Worm (Caenorhabditis elegans) whole organism, young adult: ENCODE results near the gene Y69A2AR.31.

Experiments
- B0261.1 ChIP-seq: sonication (generic microtip); optimal IDR thresholded peaks from 2 replicates; lab custom pipeline; 2016; ENCODE audit warnings: mild to moderate bottlenecking, missing genetic modification characterization, moderate library complexity, missing compliant biosample characterization
- D2030.7 ChIP-seq: fragments of 200-800 bp; sonication (Bioruptor generic); IDR thresholded peaks from 2 replicates; pipeline ENCODE4 v1.3.6; 2022; ENCODE audit warnings: missing genetic modification reagents, missing genetic modification characterization, missing compliant biosample characterization
- F22D6.2 ChIP-seq: sonication (generic microtip); optimal IDR thresholded peaks from 2 replicates; lab custom pipeline; 2016; ENCODE audit warnings: mild to moderate bottlenecking, missing genetic modification characterization, missing compliant biosample characterization
- F23B12.7 ChIP-seq: sonication (generic microtip); optimal IDR thresholded peaks from 2 replicates; lab custom pipeline; 2017; ENCODE audit warnings: missing genetic modification characterization, mild to moderate bottlenecking, missing compliant biosample characterization, antibody characterized with exemption, moderate library complexity; ENCODE audit not compliant: insufficient read depth
- F49E8.2 ChIP-seq: sonication (generic microtip); optimal IDR thresholded peaks from 3 replicates; lab custom pipeline; 2017; ENCODE audit warnings: missing genetic modification characterization, mild to moderate bottlenecking, missing compliant biosample characterization, antibody characterized with exemption, moderate library complexity; ENCODE audit not compliant: insufficient read depth
- F52B5.7 ChIP-seq: sonication (generic microtip); optimal IDR thresholded peaks from 2 replicates; lab custom pipeline; 2016; ENCODE audit warnings: mild to moderate bottlenecking, missing genetic modification characterization, missing compliant biosample characterization
- F55B11.4 ChIP-seq: sonication (generic microtip); optimal IDR thresholded peaks from 2 replicates; lab custom pipeline; 2016; ENCODE audit warnings: missing compliant biosample characterization, missing genetic modification characterization, borderline replicate concordance; ENCODE audit not compliant: insufficient read depth
- F57A8.1 ChIP-seq: fragments of 200-800 bp; sonication (Bioruptor generic); optimal IDR thresholded peaks from 2 replicates; lab custom pipeline; 2018; ENCODE audit warnings: mild to moderate bottlenecking, missing genetic modification characterization, moderate library complexity, missing compliant biosample characterization
- Y67H2A.10 ChIP-seq: fragments of 200-800 bp; sonication (Bioruptor generic); conservative IDR thresholded peaks from 2 replicates; pipeline ENCODE4 v1.3.6; 2022; ENCODE audit warnings: missing genetic modification reagents, missing genetic modification characterization, missing compliant biosample characterization
- Y79H2A.3 ChIP-seq: fragments of 200-800 bp; sonication (Bioruptor generic); conservative IDR thresholded peaks from 2 replicates; pipeline ENCODE4 v1.3.6; 2022; ENCODE audit warnings: missing genetic modification reagents, missing genetic modification characterization, missing compliant biosample characterization
- ama-1 ChIP-seq, 3 experiments: fragments of 150-350 bp in 1 of 3; sonication (generic microtip) in 2 of 3; optimal IDR thresholded peaks; 2 replicates each; lab custom pipeline; 2014 to 2018; ENCODE audit warnings: missing biosample characterization in 2 of 3, missing genetic modification characterization in 2 of 3, missing genetic modification reagents in 2 of 3
- attf-3 ChIP-seq: fragments of 200-800 bp; sonication (Bioruptor generic); conservative IDR thresholded peaks from 2 replicates; pipeline ENCODE4 v1.3.6; 2022; ENCODE audit warnings: missing genetic modification reagents, missing genetic modification characterization, missing compliant biosample characterization
- attf-5 ChIP-seq: fragments of 200-800 bp; sonication (Bioruptor generic); optimal IDR thresholded peaks from 2 replicates; lab custom pipeline; 2018; ENCODE audit warnings: mild to moderate bottlenecking, missing genetic modification characterization, missing compliant biosample characterization
- attf-6 ChIP-seq: fragments of 200-800 bp; sonication (Bioruptor generic); IDR thresholded peaks from 2 replicates; pipeline ENCODE4 v1.3.6; 2022; ENCODE audit warnings: missing genetic modification reagents, missing genetic modification characterization, missing compliant biosample characterization
- bed-2 ChIP-seq: fragments of 200-800 bp; sonication (Bioruptor generic); IDR thresholded peaks from 2 replicates; pipeline ENCODE4 v1.3.6; 2022; ENCODE audit warnings: missing genetic modification reagents, missing genetic modification characterization, missing compliant biosample characterization
- ceh-100 ChIP-seq: fragments of 200-800 bp; sonication (Bioruptor generic); IDR thresholded peaks from 2 replicates; pipeline ENCODE4 v1.3.6; 2022; ENCODE audit warnings: missing genetic modification reagents, missing genetic modification characterization, missing compliant biosample characterization
- ceh-40 ChIP-seq: fragments of 200-800 bp; sonication (Bioruptor generic); IDR thresholded peaks from 2 replicates; pipeline ENCODE4 v1.3.6; 2022; ENCODE audit warnings: missing genetic modification characterization, missing compliant biosample characterization
- ceh-91 ChIP-seq: fragments of 200-800 bp; sonication (Bioruptor generic); IDR thresholded peaks from 2 replicates; pipeline ENCODE4 v1.3.6; 2022; ENCODE audit warnings: missing genetic modification reagents, missing genetic modification characterization, missing compliant biosample characterization
- chd-7 ChIP-seq: sonication (generic microtip); optimal IDR thresholded peaks from 2 replicates; lab custom pipeline; 2016; ENCODE audit warnings: mild to moderate bottlenecking, missing genetic modification characterization, moderate library complexity, missing compliant biosample characterization
- die-1 ChIP-seq: sonication (generic microtip); optimal IDR thresholded peaks from 2 replicates; lab custom pipeline; 2016; ENCODE audit warnings: missing genotype, mild to moderate bottlenecking, missing genetic modification characterization, missing compliant biosample characterization
- dox-1 ChIP-seq: fragments of 200-800 bp; sonication (Bioruptor generic); IDR thresholded peaks from 2 replicates; pipeline ENCODE4 v1.3.6; 2022; ENCODE audit warnings: missing genetic modification reagents, missing genetic modification characterization, missing compliant biosample characterization
- dpff-1 ChIP-seq: sonication (generic microtip); optimal IDR thresholded peaks from 2 replicates; lab custom pipeline; 2017; ENCODE audit warnings: mild to moderate bottlenecking, missing genetic modification characterization, missing compliant biosample characterization
- efl-1 ChIP-seq: fragments of 150-350 bp; optimal IDR thresholded peaks from 2 replicates; lab custom pipeline; 2014; ENCODE audit warnings: missing biosample characterization, missing genetic modification reagents, missing genetic modification characterization
- egl-44 ChIP-seq: fragments of 200-800 bp; sonication (Bioruptor generic); IDR thresholded peaks from 2 replicates; pipeline ENCODE4 v1.3.6; 2022; ENCODE audit warnings: missing genetic modification reagents, missing genetic modification characterization, missing compliant biosample characterization
- ekl-4 ChIP-seq: fragments of 200-800 bp; sonication (Bioruptor generic); IDR thresholded peaks from 2 replicates; pipeline ENCODE4 v1.3.6; 2022; ENCODE audit warnings: missing genetic modification reagents, missing genetic modification characterization, missing compliant biosample characterization
- gei-17 ChIP-seq: fragments of 200-800 bp; sonication (Bioruptor generic); optimal IDR thresholded peaks from 2 replicates; lab custom pipeline; 2018; ENCODE audit warnings: mild to moderate bottlenecking, missing genetic modification characterization, missing compliant biosample characterization
- him-1 ChIP-seq: sonication (generic microtip); optimal IDR thresholded peaks from 2 replicates; lab custom pipeline; 2016; ENCODE audit warnings: missing genotype, missing genetic modification reagents, missing genetic modification characterization, missing compliant biosample characterization
- hrde-1 ChIP-seq: sonication (generic microtip); optimal IDR thresholded peaks from 2 replicates; lab custom pipeline; 2016; ENCODE audit warnings: missing genetic modification characterization, mild to moderate bottlenecking, missing compliant biosample characterization, moderate library complexity, missing genotype, missing genetic modification reagents, borderline replicate concordance
- lin-54 ChIP-seq: fragments of 200-800 bp; sonication (Bioruptor generic); optimal IDR thresholded peaks from 2 replicates; lab custom pipeline; 2018; ENCODE audit warnings: mild to moderate bottlenecking, missing genetic modification characterization, missing compliant biosample characterization
- lsl-1 ChIP-seq: fragments of 200-800 bp; sonication (Bioruptor generic); optimal IDR thresholded peaks from 2 replicates; lab custom pipeline; 2018; ENCODE audit warnings: mild to moderate bottlenecking, missing genetic modification characterization, moderate library complexity, missing compliant biosample characterization
- lsy-27 ChIP-seq: sonication (generic microtip); optimal IDR thresholded peaks from 2 replicates; lab custom pipeline; 2017; ENCODE audit warnings: missing genetic modification characterization, mild to moderate bottlenecking, missing compliant biosample characterization, antibody characterized with exemption, missing genotype, borderline replicate concordance; ENCODE audit not compliant: insufficient read depth
- madf-3 ChIP-seq: fragments of 200-800 bp; sonication (Bioruptor generic); IDR thresholded peaks from 2 replicates; pipeline ENCODE4 v1.3.6; 2022; ENCODE audit warnings: missing genetic modification reagents, missing genetic modification characterization, missing compliant biosample characterization
- madf-6 ChIP-seq: fragments of 200-800 bp; sonication (Bioruptor generic); IDR thresholded peaks from 2 replicates; pipeline ENCODE4 v1.3.6; 2022; ENCODE audit warnings: missing genetic modification reagents, missing genetic modification characterization, missing compliant biosample characterization
- madf-8 ChIP-seq: fragments of 200-800 bp; sonication (Bioruptor generic); conservative IDR thresholded peaks from 2 replicates; pipeline ENCODE4 v1.3.6; 2022; ENCODE audit warnings: missing genetic modification reagents, missing genetic modification characterization, missing compliant biosample characterization
- mel-28 ChIP-seq: sonication (generic microtip); optimal IDR thresholded peaks from 2 replicates; lab custom pipeline; 2016; ENCODE audit warnings: borderline replicate concordance, mild to moderate bottlenecking, missing genetic modification characterization, missing compliant biosample characterization
- mxl-1 ChIP-seq: sonication (generic microtip); optimal IDR thresholded peaks from 2 replicates; lab custom pipeline; 2016; ENCODE audit warnings: missing genetic modification characterization, missing compliant biosample characterization
- nhr-27 ChIP-seq: fragments of 200-800 bp; sonication (Bioruptor generic); optimal IDR thresholded peaks from 2 replicates; lab custom pipeline; 2018; ENCODE audit warnings: mild to moderate bottlenecking, missing genetic modification characterization, moderate library complexity, missing compliant biosample characterization
- pbrm-1 ChIP-seq: fragments of 200-800 bp; sonication (Bioruptor generic); IDR thresholded peaks from 2 replicates; pipeline ENCODE4 v1.3.6; 2022; ENCODE audit warnings: missing genetic modification reagents, missing genetic modification characterization, missing compliant biosample characterization
- rcor-1 ChIP-seq: fragments of 200-800 bp; sonication (Bioruptor generic); IDR thresholded peaks from 2 replicates; pipeline ENCODE4 v1.3.6; 2022; ENCODE audit warnings: missing genetic modification reagents, missing genetic modification characterization, missing compliant biosample characterization
- sdz-38 ChIP-seq: sonication (generic microtip); optimal IDR thresholded peaks from 2 replicates; lab custom pipeline; 2016; ENCODE audit warnings: missing genotype, missing genetic modification characterization, missing compliant biosample characterization
- sea-2 ChIP-seq: fragments of 200-800 bp; sonication (Bioruptor generic); IDR thresholded peaks from 2 replicates; pipeline ENCODE4 v1.3.6; 2022; ENCODE audit warnings: missing genetic modification characterization, missing compliant biosample characterization
- snpc-1.1 ChIP-seq: sonication (generic microtip); optimal IDR thresholded peaks from 2 replicates; lab custom pipeline; 2017; ENCODE audit warnings: missing genetic modification characterization, mild to moderate bottlenecking, missing compliant biosample characterization, antibody characterized with exemption, moderate library complexity, missing genotype, missing genetic modification reagents; ENCODE audit not compliant: insufficient read depth
- tbp1 ChIP-seq: fragments of 200-800 bp; sonication (Bioruptor generic); optimal IDR thresholded peaks from 2 replicates; lab custom pipeline; 2018; ENCODE audit warnings: mild to moderate bottlenecking, missing genetic modification characterization, missing compliant biosample characterization
- ztf-25 ChIP-seq: fragments of 200-800 bp; sonication (Bioruptor generic); IDR thresholded peaks from 2 replicates; pipeline ENCODE4 v1.3.6; 2022; ENCODE audit warnings: missing genetic modification reagents, missing genetic modification characterization, missing compliant biosample characterization
- ztf-26 ChIP-seq: sonication (generic microtip); optimal IDR thresholded peaks from 2 replicates; lab custom pipeline; 2017; ENCODE audit warnings: missing genetic modification characterization, missing compliant biosample characterization
- ztf-28 ChIP-seq: fragments of 200-800 bp; sonication (Bioruptor generic); IDR thresholded peaks from 2 replicates; pipeline ENCODE4 v1.3.6; 2022; ENCODE audit warnings: missing genetic modification reagents, missing genetic modification characterization, missing compliant biosample characterization

Y69A2AR.31 gene

DNA sequence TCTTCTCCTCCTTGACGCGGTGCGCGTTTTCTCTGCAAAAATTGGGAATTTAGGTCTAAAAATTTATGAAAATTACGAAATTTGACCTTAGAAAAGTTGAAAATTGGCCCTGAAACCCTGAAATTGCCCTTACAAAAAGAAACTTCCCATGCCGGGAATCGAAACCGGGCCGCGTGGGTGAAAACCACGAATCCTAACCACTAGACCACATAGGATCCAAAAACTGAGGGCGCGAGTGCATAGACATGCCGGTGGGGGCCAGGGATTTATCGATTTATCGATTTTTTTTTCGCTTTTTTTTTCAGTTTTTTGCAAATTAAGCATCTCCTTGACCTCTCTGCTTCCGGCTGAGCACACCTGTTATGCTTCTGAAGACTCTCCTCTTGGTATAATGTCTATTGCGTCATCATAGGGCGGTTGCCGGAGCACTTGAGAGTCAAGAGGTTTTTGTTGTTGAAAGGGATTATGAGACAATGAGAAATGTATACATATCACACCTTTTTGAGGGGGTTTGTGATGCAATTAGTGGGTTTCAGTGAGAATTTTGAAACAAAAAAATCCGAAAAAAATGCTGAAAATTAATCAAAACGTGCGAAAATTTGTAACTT lies 24.0 kb downstream of the Y69A2AR.31 start (continued):
- TF ChIP-seq ekl-4, result peak; percentile 65
- no peak for TF ChIP-seq ztf-25
- TF ChIP-seq gei-17 (GFP tag; lab: Kevin White, UChicago), result peak; percentile 13
- peak; percentile 79 for TF ChIP-seq dox-1 (GFP tag; lab: Robert Waterston, UW)
- TF ChIP-seq madf-8 (GFP tag; lab: Robert Waterston, UW), result no peak
- TF ChIP-seq ceh-100, result no peak
- no peak for TF ChIP-seq ama-1 (optimal IDR thresholded peaks at IDR 0.05; lab: Kevin White, UChicago)
- TF ChIP-seq ama-1 (GFP tag; optimal IDR thresholded peaks at IDR 0.05; lab: Kevin White, UChicago), result peak in 1 of 2 experiments; percentile 70
- TF ChIP-seq snpc-1.1 (tag; lab: Kevin White, UChicago), result no peak
- no peak for TF ChIP-seq mel-28 (tag; lab: Kevin White, UChicago)
- peak; percentile 61 for TF ChIP-seq madf-6 (GFP tag; lab: Robert Waterston, UW)
- TF ChIP-seq F55B11.4 (tag; lab: Kevin White, UChicago), result no peak
- peak; percentile 54 for TF ChIP-seq attf-5 (GFP tag; lab: Kevin White, UChicago)
- TF ChIP-seq Y67H2A.10, result peak; percentile 46; the same call in 1 of the 2 replicates
- no peak for TF ChIP-seq sea-2 (GFP tag; lab: Robert Waterston, UW)
- peak; percentile 58; the same call in 1 of the 2 replicates for TF ChIP-seq egl-44 (GFP tag; lab: Robert Waterston, UW)
- TF ChIP-seq F49E8.2 (tag; lab: Kevin White, UChicago), result peak; percentile 70
- TF ChIP-seq die-1 (tag; lab: Kevin White, UChicago), result peak; percentile 57
- no peak for TF ChIP-seq him-1 (tag; lab: Kevin White, UChicago)
- TF ChIP-seq attf-6, result 0 out of 2 replicates have a peak, but pooled peaks have one; percentile 33
- TF ChIP-seq F57A8.1 (GFP tag; lab: Kevin White, UChicago), result no peak
- peak; percentile 56; the same call in 1 of the 2 replicates for TF ChIP-seq attf-3
- TF ChIP-seq chd-7 (tag; lab: Kevin White, UChicago), result peak; percentile 47
- TF ChIP-seq mxl-1 (tag; lab: Kevin White, UChicago), result no peak
- TF ChIP-seq F52B5.7, result peak; percentile 48
- no peak for TF ChIP-seq ztf-28 (GFP tag; lab: Robert Waterston, UW)
- 0 out of 2 replicates have a peak, but pooled peaks have one; percentile 8 for TF ChIP-seq pbrm-1 (GFP tag; lab: Robert Waterston, UW)
- no peak for TF ChIP-seq Y79H2A.3 (GFP tag; lab: Robert Waterston, UW)
- TF ChIP-seq F23B12.7, result peak; percentile 35
- no peak for TF ChIP-seq rcor-1
- peak; percentile 36; the same call in 1 of the 2 replicates for TF ChIP-seq ceh-91
- peak; percentile 19 for TF ChIP-seq lsl-1 (GFP tag; lab: Kevin White, UChicago)
- peak; percentile 97 for TF ChIP-seq tbp1 (GFP tag; lab: Kevin White, UChicago)
- peak; percentile 24 for TF ChIP-seq lsy-27
- TF ChIP-seq sdz-38 (tag; lab: Kevin White, UChicago), result no peak
- no peak for TF ChIP-seq efl-1
- no peak for TF ChIP-seq nhr-27
- peak; percentile 88 for TF ChIP-seq B0261.1 (tag; lab: Kevin White, UChicago)
- TF ChIP-seq madf-3 (GFP tag; lab: Robert Waterston, UW), result 0 out of 2 replicates have a peak, but pooled peaks have one; percentile 17
- TF ChIP-seq lin-54, result peak; percentile 61
- TF ChIP-seq bed-2, result no peak
- no peak for TF ChIP-seq F22D6.2
- TF ChIP-seq dpff-1 (tag; lab: Kevin White, UChicago), result no peak
- TF ChIP-seq D2030.7 (GFP tag; lab: Robert Waterston, UW), result peak; percentile 43; the same call in 1 of the 2 replicates
- TF ChIP-seq hrde-1 (tag; lab: Kevin White, UChicago), result no peak
- TF ChIP-seq ceh-40 (GFP tag; lab: Robert Waterston, UW), result 0 out of 2 replicates have a peak, but pooled peaks have one; percentile 67
- TF ChIP-seq ztf-26 (tag; lab: Kevin White, UChicago), result peak; percentile 15
